Worm (Caenorhabditis elegans) whole organism, L4 larva: ENCODE measurements around the gene Y22D7AL.11.

Experiments used
- D1046.2 ChIP-seq: fragments of 200-800 bp; sonication (Bioruptor generic); IDR thresholded peaks from 2 replicates; pipeline ENCODE4 v1.3.6; 2022; ENCODE audit warnings: missing genetic modification characterization, missing compliant biosample characterization
- F26F4.8 ChIP-seq: fragments of 200-800 bp; sonication (Bioruptor generic); conservative IDR thresholded peaks from 2 replicates; pipeline ENCODE4 v1.3.6; 2022; ENCODE audit warnings: missing genetic modification characterization, missing compliant biosample characterization
- F37D6.2 ChIP-seq: sonication (generic microtip); optimal IDR thresholded peaks from 2 replicates; lab custom pipeline; 2016; ENCODE audit warnings: mild to moderate bottlenecking, missing genetic modification characterization, missing compliant biosample characterization
- F44E2.7 ChIP-seq: fragments of 200-800 bp; sonication (Bioruptor generic); IDR thresholded peaks from 2 replicates; pipeline ENCODE4 v2.1.2; 2022; ENCODE audit warnings: missing genetic modification characterization, missing compliant biosample characterization
- R02D3.7 ChIP-seq: fragments of 150-350 bp; sonication (generic microtip); optimal IDR thresholded peaks from 3 replicates; lab custom pipeline; 2014; ENCODE audit warnings: missing biosample characterization, missing genetic modification characterization
- T20F7.1 ChIP-seq: fragments of 200-800 bp; sonication (Bioruptor generic); optimal IDR thresholded peaks from 2 replicates; lab custom pipeline; 2018; ENCODE audit warnings: mild to moderate bottlenecking, missing genetic modification characterization, missing compliant biosample characterization
- T26A8.4 ChIP-seq: fragments of 200-800 bp; sonication (Bioruptor generic); IDR thresholded peaks from 2 replicates; pipeline ENCODE4 v1.3.6; 2022; ENCODE audit warnings: missing genetic modification characterization, missing compliant biosample characterization
- Y105C5A.15 ChIP-seq: fragments of 200-800 bp; sonication (Bioruptor generic); IDR thresholded peaks from 2 replicates; pipeline ENCODE4 v1.3.6; 2022; ENCODE audit warnings: missing genetic modification characterization, missing compliant biosample characterization
- Y48G9A.11 ChIP-seq: fragments of 200-800 bp; sonication (Bioruptor generic); IDR thresholded peaks from 2 replicates; pipeline ENCODE4 v1.3.6; 2022; ENCODE audit warnings: missing genetic modification reagents, missing genetic modification characterization, missing compliant biosample characterization
- Y5F2A.4 ChIP-seq: fragments of 200-800 bp; sonication (Bioruptor generic); optimal IDR thresholded peaks from 2 replicates; lab custom pipeline; 2018; ENCODE audit warnings: mild to moderate bottlenecking, missing genetic modification characterization, missing compliant biosample characterization
- aha-1 ChIP-seq: fragments of 150-350 bp; peaks from one replicate; lab custom pipeline; 2014; ENCODE audit warnings: missing biosample characterization, missing genetic modification characterization
- aly-2 ChIP-seq: sonication (generic microtip); optimal IDR thresholded peaks from 2 replicates; lab custom pipeline; 2018; ENCODE audit warnings: missing biosample characterization, missing genetic modification characterization
- ama-1 ChIP-seq: fragments of 150-350 bp; optimal IDR thresholded peaks from 2 replicates; lab custom pipeline; 2014; ENCODE audit warnings: inconsistent platforms, mixed read lengths
- attf-4 ChIP-seq: sonication (generic microtip); optimal IDR thresholded peaks from 3 replicates; lab custom pipeline; 2017; ENCODE audit warnings: missing biosample characterization, missing genetic modification characterization
- ctbp-1 ChIP-seq: fragments of 200-800 bp; sonication (Bioruptor generic); IDR thresholded peaks from 2 replicates; pipeline ENCODE4 v1.3.6; 2022; ENCODE audit warnings: missing genetic modification reagents, missing genetic modification characterization, missing compliant biosample characterization
- daf-16 ChIP-seq, 3 experiments: sonication (generic microtip); optimal IDR thresholded peaks; 2 replicates each; lab custom pipeline; 2016 to 2017; ENCODE audit warnings: missing genetic modification characterization in 3 of 3, missing genetic modification reagents in 3 of 3, mild to moderate bottlenecking in 2 of 3, missing compliant biosample characterization in 2 of 3, missing biosample characterization in 1 of 3, moderate library complexity in 1 of 3
- dmd-6 ChIP-seq: fragments of 200-800 bp; sonication (Bioruptor generic); IDR thresholded peaks from 2 replicates; pipeline ENCODE4 v1.3.6; 2022; ENCODE audit warnings: missing genetic modification reagents, missing genetic modification characterization, missing compliant biosample characterization
- dmd-8 ChIP-seq: fragments of 200-800 bp; sonication (Bioruptor generic); IDR thresholded peaks from 2 replicates; pipeline ENCODE4 v1.3.6; 2022; ENCODE audit warnings: missing genetic modification characterization, missing compliant biosample characterization
- egl-27 ChIP-seq: sonication (generic microtip); optimal IDR thresholded peaks from 3 replicates; lab custom pipeline; 2017; ENCODE audit warnings: missing biosample characterization, missing genetic modification reagents, missing genetic modification characterization
- egl-43 ChIP-seq: fragments of 200-800 bp; sonication (Bioruptor generic); IDR thresholded peaks from 2 replicates; pipeline ENCODE4 v1.3.6; 2022; ENCODE audit warnings: missing genetic modification reagents, missing genetic modification characterization, missing compliant biosample characterization
- fos-1 ChIP-seq: fragments of 150-350 bp; optimal IDR thresholded peaks from 2 replicates; lab custom pipeline; 2014; ENCODE audit warnings: missing biosample characterization, missing genetic modification characterization
- hlh-11 ChIP-seq: fragments of 200-800 bp; sonication (Bioruptor generic); optimal IDR thresholded peaks from 2 replicates; lab custom pipeline; 2018; ENCODE audit warnings: mild to moderate bottlenecking, missing genetic modification characterization, missing compliant biosample characterization
- hlh-30 ChIP-seq: sonication (generic microtip); optimal IDR thresholded peaks from 2 replicates; lab custom pipeline; 2017; ENCODE audit warnings: antibody characterized with exemption, mild to moderate bottlenecking, missing genetic modification characterization, missing compliant biosample characterization; ENCODE audit not compliant: insufficient read depth
- jun-1 ChIP-seq: fragments of 150-350 bp; optimal IDR thresholded peaks from 2 replicates; lab custom pipeline; 2014; ENCODE audit warnings: missing biosample characterization, missing genetic modification reagents, missing genetic modification characterization
- lim-7 ChIP-seq: fragments of 200-800 bp; sonication (Bioruptor generic); IDR thresholded peaks from 2 replicates; pipeline ENCODE4 v1.3.6; 2022; ENCODE audit warnings: missing genetic modification characterization, missing compliant biosample characterization
- lin-38 ChIP-seq: fragments of 200-800 bp; sonication (Bioruptor generic); IDR thresholded peaks from 2 replicates; pipeline ENCODE4 v1.3.6; 2022; ENCODE audit warnings: missing genetic modification reagents, missing genetic modification characterization, missing compliant biosample characterization
- lir-3 ChIP-seq: sonication (generic microtip); optimal IDR thresholded peaks from 2 replicates; lab custom pipeline; 2016; ENCODE audit warnings: mild to moderate bottlenecking, missing genetic modification characterization, missing compliant biosample characterization
- mdl-1 ChIP-seq, 2 experiments: fragments of 150-350 bp in 1 of 2; sonication (generic microtip) in 1 of 2; optimal IDR thresholded peaks; 2 replicates each; lab custom pipeline; 2014 to 2017; ENCODE audit warnings: missing biosample characterization in 2 of 2, missing genetic modification characterization in 2 of 2
- mep-1 ChIP-seq: fragments of 150-350 bp; sonication (generic microtip); optimal IDR thresholded peaks from 3 replicates; lab custom pipeline; 2014; ENCODE audit warnings: missing biosample characterization, missing genetic modification characterization
- mes-2 ChIP-seq: sonication (generic microtip); optimal IDR thresholded peaks from 2 replicates; lab custom pipeline; 2016; ENCODE audit warnings: missing genotype, mild to moderate bottlenecking, missing genetic modification characterization, missing compliant biosample characterization; ENCODE audit not compliant: poor library complexity, severe bottlenecking
- mxl-2 ChIP-seq: fragments of 200-800 bp; sonication (Bioruptor generic); conservative IDR thresholded peaks from 2 replicates; pipeline ENCODE4 v1.3.6; 2022; ENCODE audit warnings: missing genetic modification reagents, missing genetic modification characterization, missing compliant biosample characterization
- nhr-111 ChIP-seq: fragments of 200-800 bp; sonication (Bioruptor generic); optimal IDR thresholded peaks from 2 replicates; lab custom pipeline; 2018; ENCODE audit warnings: mild to moderate bottlenecking, missing genetic modification characterization, missing compliant biosample characterization
- nhr-237 ChIP-seq: sonication (generic microtip); optimal IDR thresholded peaks from 2 replicates; lab custom pipeline; 2017; ENCODE audit warnings: missing biosample characterization, missing genetic modification characterization
- nhr-41 ChIP-seq: fragments of 200-800 bp; sonication (Bioruptor generic); IDR thresholded peaks from 2 replicates; pipeline ENCODE4 v1.3.6; 2022; ENCODE audit warnings: missing genetic modification reagents, missing genetic modification characterization, missing compliant biosample characterization
- nhr-48 ChIP-seq: sonication (generic microtip); optimal IDR thresholded peaks from 2 replicates; lab custom pipeline; 2016; ENCODE audit warnings: mild to moderate bottlenecking, missing genetic modification characterization, missing compliant biosample characterization
- pha-4 ChIP-seq, 2 experiments: fragments of 150-350 bp in 1 of 2; fragments of 200-800 bp in 1 of 2; sonication (Bioruptor generic) in 1 of 2; IDR thresholded peaks in 1 of 2; optimal IDR thresholded peaks in 1 of 2; 2 replicates each; pipeline versions ENCODE4 v1.3.6 to Lab custom; 2014 to 2022; ENCODE audit warnings: missing genetic modification characterization in 2 of 2, missing genetic modification reagents in 2 of 2, missing biosample characterization in 1 of 2, missing compliant biosample characterization in 1 of 2
- sdz-12 ChIP-seq: fragments of 200-800 bp; sonication (Bioruptor generic); optimal IDR thresholded peaks from 2 replicates; lab custom pipeline; 2018; ENCODE audit warnings: mild to moderate bottlenecking, missing genetic modification characterization, missing compliant biosample characterization
- set-16 ChIP-seq: fragments of 200-800 bp; sonication (Bioruptor generic); IDR thresholded peaks from 2 replicates; pipeline ENCODE4 v1.3.6; 2022; ENCODE audit warnings: missing genetic modification reagents, missing genetic modification characterization, missing compliant biosample characterization
- snpc-1.2 ChIP-seq: fragments of 200-800 bp; sonication (Bioruptor generic); IDR thresholded peaks from 2 replicates; pipeline ENCODE4 v1.3.6; 2022; ENCODE audit warnings: missing genetic modification reagents, missing genetic modification characterization, missing compliant biosample characterization
- spr-1 ChIP-seq: sonication (generic microtip); optimal IDR thresholded peaks from 2 replicates; lab custom pipeline; 2016; ENCODE audit warnings: mild to moderate bottlenecking, missing genetic modification characterization, missing compliant biosample characterization
- spr-3 ChIP-seq: fragments of 200-800 bp; sonication (Bioruptor generic); optimal IDR thresholded peaks from 2 replicates; lab custom pipeline; 2018; ENCODE audit warnings: mild to moderate bottlenecking, missing genetic modification characterization, missing compliant biosample characterization
- unc-130 ChIP-seq: sonication (generic microtip); optimal IDR thresholded peaks from 2 replicates; lab custom pipeline; 2016; ENCODE audit warnings: missing genetic modification reagents, missing genetic modification characterization, missing compliant biosample characterization
- unc-39 ChIP-seq: sonication (generic microtip); optimal IDR thresholded peaks from 2 replicates; lab custom pipeline; 2017; ENCODE audit warnings: missing biosample characterization, missing genetic modification characterization
- vab-7 ChIP-seq: fragments of 200-800 bp; sonication (Bioruptor generic); IDR thresholded peaks from 2 replicates; pipeline ENCODE4 v1.3.6; 2022; ENCODE audit warnings: missing genetic modification reagents, missing genetic modification characterization, missing compliant biosample characterization
- zag-1 ChIP-seq: fragments of 150-350 bp; optimal IDR thresholded peaks from 2 replicates; lab custom pipeline; 2014; ENCODE audit warnings: missing biosample characterization, missing genetic modification characterization
- zfp-2 ChIP-seq: sonication (generic microtip); optimal IDR thresholded peaks from 2 replicates; lab custom pipeline; 2016; ENCODE audit warnings: mild to moderate bottlenecking, missing genetic modification characterization, missing compliant biosample characterization
- zfp-3 ChIP-seq: fragments of 200-800 bp; sonication (Bioruptor generic); conservative IDR thresholded peaks from 2 replicates; pipeline ENCODE4 v1.3.6; 2022; ENCODE audit warnings: missing genetic modification reagents, missing genetic modification characterization, missing compliant biosample characterization

The Y22D7AL.11 gene

DNA sequence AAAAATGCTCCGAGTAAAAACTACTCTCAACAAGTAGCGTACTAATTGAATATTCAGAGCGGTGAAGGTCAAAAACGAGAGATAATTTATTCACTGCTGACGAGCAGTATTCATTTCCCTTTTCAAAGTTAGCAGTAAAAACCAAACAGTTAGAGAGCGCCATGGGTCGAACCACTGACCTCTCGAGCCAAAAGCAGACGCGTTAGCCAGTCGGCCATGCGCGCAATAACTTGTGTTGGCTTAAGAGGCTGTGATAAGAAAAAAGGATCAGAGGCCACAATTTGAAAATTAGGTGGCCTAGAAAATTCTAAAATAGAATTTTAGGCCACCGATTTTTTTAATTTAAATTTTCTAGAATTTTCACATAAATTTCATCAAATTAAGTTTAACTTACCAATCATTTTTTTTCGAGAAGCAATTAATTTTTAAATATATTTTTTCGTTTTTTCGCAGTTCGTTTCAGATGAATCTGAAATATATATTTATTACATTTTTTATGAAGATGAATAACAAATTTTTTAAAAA, 33.4 kb downstream of the Y22D7AL.11 start, which contains the start of gene sms-3 (continued):
- TF ChIP-seq set-16 (GFP tag; lab: Robert Waterston, UW), result no peak
- TF ChIP-seq nhr-41, result peak; percentile 66; the same call in 1 of the 2 replicates
- TF ChIP-seq Y5F2A.4 (GFP tag; lab: Kevin White, UChicago), result no peak
- peak; percentile 68 for TF ChIP-seq vab-7 (GFP tag; lab: Robert Waterston, UW)
- 0 out of 2 replicates have a peak, but pooled peaks have one; percentile 18 for TF ChIP-seq ctbp-1 (GFP tag; lab: Robert Waterston, UW)
- TF ChIP-seq mdl-1 (tag; optimal IDR thresholded peaks at IDR 0.05; lab: Kevin White, UChicago), result no peak
- TF ChIP-seq nhr-237 (tag; lab: Kevin White, UChicago), result no peak
- no peak for TF ChIP-seq egl-27 (tag; lab: Kevin White, UChicago)
- TF ChIP-seq zfp-3 (GFP tag; lab: Robert Waterston, UW), result 0 out of 2 replicates have a peak, but pooled peaks have one; percentile 36
- TF ChIP-seq jun-1, result no peak
- TF ChIP-seq lir-3 (tag; lab: Kevin White, UChicago), result peak; percentile 68
- TF ChIP-seq pha-4 (GFP tag; IDR thresholded peaks at IDR 0.05; lab: Robert Waterston, UW), result peak; percentile 81
- no peak for TF ChIP-seq pha-4 (tag; optimal IDR thresholded peaks at IDR 0.05; lab: Kevin White, UChicago)
- TF ChIP-seq mes-2 (tag; lab: Kevin White, UChicago), result peak; percentile 68
- TF ChIP-seq egl-43 (GFP tag; lab: Robert Waterston, UW), result peak; percentile 83
- peak; percentile 79 for TF ChIP-seq unc-130 (GFP tag; lab: Kevin White, UChicago)
- TF ChIP-seq R02D3.7, result no peak
- TF ChIP-seq spr-1 (tag; lab: Kevin White, UChicago), result peak; percentile 29
- TF ChIP-seq lin-38, result peak; percentile 75
- TF ChIP-seq snpc-1.2 (GFP tag; lab: Robert Waterston, UW), result peak; percentile 63
- TF ChIP-seq F26F4.8 (GFP tag; lab: Robert Waterston, UW), result peak; percentile 84; the same call in 1 of the 2 replicates
- TF ChIP-seq dmd-8, result peak; percentile 73
- TF ChIP-seq aly-2 (tag; lab: Kevin White, UChicago), result no peak
- TF ChIP-seq F44E2.7 (GFP tag; lab: Robert Waterston, UW), result peak; percentile 87; the same call in 1 of the 2 replicates
- no peak for TF ChIP-seq mxl-2 (GFP tag; lab: Robert Waterston, UW)
- peak in 1 of 2 experiments; percentile 48 for TF ChIP-seq daf-16 (GFP tag; optimal IDR thresholded peaks at IDR 0.05; lab: Kevin White, UChicago)
- TF ChIP-seq daf-16 (tag; optimal IDR thresholded peaks at IDR 0.05; lab: Kevin White, UChicago), result peak; percentile 44
- peak; percentile 83 for TF ChIP-seq Y48G9A.11
- peak; percentile 42 for TF ChIP-seq aha-1 (tag; lab: Kevin White, UChicago)
- peak; percentile 29 for TF ChIP-seq nhr-111

DNA sequence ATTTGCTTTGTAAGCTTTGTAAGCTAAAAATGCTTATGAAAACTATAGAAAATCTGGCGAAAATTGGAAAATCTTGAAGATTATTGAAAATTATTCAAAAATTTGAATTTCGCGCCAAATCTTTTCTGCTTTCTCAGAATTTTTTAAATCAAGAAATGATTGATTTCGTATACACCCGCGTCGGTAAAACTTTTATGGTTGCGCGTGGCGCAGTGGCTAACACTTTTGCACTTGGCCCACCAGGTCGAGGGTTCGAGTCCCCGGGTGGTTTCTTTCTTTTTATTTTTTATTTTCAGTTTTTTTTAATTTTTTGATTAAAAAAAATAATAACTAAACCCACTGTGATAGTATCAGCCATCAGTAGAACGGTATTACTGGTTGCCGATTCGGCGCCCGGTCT, 35.2 kb downstream of the Y22D7AL.11 start:
- TF ChIP-seq T26A8.4 (GFP tag; lab: Robert Waterston, UW), result no peak
- no peak for TF ChIP-seq zag-1 (tag; lab: Kevin White, UChicago)
- peak; percentile 85 for TF ChIP-seq F26F4.8 (GFP tag; lab: Robert Waterston, UW)
- TF ChIP-seq unc-39 (tag; lab: Kevin White, UChicago), result no peak
- no peak for TF ChIP-seq spr-3
- TF ChIP-seq sdz-12 (GFP tag; lab: Kevin White, UChicago), result no peak
- TF ChIP-seq hlh-11 (tag; lab: Kevin White, UChicago), result no peak
- no peak for TF ChIP-seq hlh-30 (tag; lab: Kevin White, UChicago)
- peak; percentile 46; the same call in 1 of the 2 replicates for TF ChIP-seq snpc-1.2 (GFP tag; lab: Robert Waterston, UW)
- TF ChIP-seq Y48G9A.11, result peak; percentile 46; the same call in 1 of the 2 replicates
- no peak for TF ChIP-seq T20F7.1 (GFP tag; lab: Kevin White, UChicago)
- no peak for TF ChIP-seq ama-1 (lab: Kevin White, UChicago)
- TF ChIP-seq D1046.2 (GFP tag; lab: Robert Waterston, UW), result no peak
- TF ChIP-seq lim-7 (GFP tag; lab: Robert Waterston, UW), result peak; percentile 75
- peak in 1 of 2 experiments; percentile 35 for TF ChIP-seq daf-16 (GFP tag; optimal IDR thresholded peaks at IDR 0.05; lab: Kevin White, UChicago)
- no peak for TF ChIP-seq daf-16 (tag; optimal IDR thresholded peaks at IDR 0.05; lab: Kevin White, UChicago)
- no peak for TF ChIP-seq F37D6.2 (tag; lab: Kevin White, UChicago)
- peak; percentile 75 for TF ChIP-seq lin-38
- TF ChIP-seq ctbp-1 (GFP tag; lab: Robert Waterston, UW), result 0 out of 2 replicates have a peak, but pooled peaks have one; percentile 42
- TF ChIP-seq nhr-48 (tag; lab: Kevin White, UChicago), result no peak
- peak; percentile 28 for TF ChIP-seq dmd-6 (GFP tag; lab: Robert Waterston, UW)
- no peak for TF ChIP-seq fos-1 (tag; lab: Kevin White, UChicago)
- TF ChIP-seq nhr-41, result no peak
- TF ChIP-seq mep-1, result no peak
- TF ChIP-seq pha-4 (GFP tag; IDR thresholded peaks at IDR 0.05; lab: Robert Waterston, UW), result peak; percentile 80
- TF ChIP-seq pha-4 (tag; optimal IDR thresholded peaks at IDR 0.05; lab: Kevin White, UChicago), result no peak
- 0 out of 2 replicates have a peak, but pooled peaks have one; percentile 65 for TF ChIP-seq Y105C5A.15 (GFP tag; lab: Robert Waterston, UW)
- TF ChIP-seq zfp-2, result no peak
- no peak for TF ChIP-seq attf-4
